Worm (Caenorhabditis elegans) whole organism, midembryonic: ENCODE results near the gene Y75B8A.24.

ENCODE experiments used
- T22C8.4 ChIP-seq: fragments of 200-800 bp; sonication (Bioruptor generic); IDR thresholded peaks from 2 replicates; pipeline ENCODE4 v1.3.6; 2022; ENCODE audit warnings: missing genetic modification characterization, missing compliant biosample characterization
- cog-1 ChIP-seq: sonication (generic microtip); optimal IDR thresholded peaks from 2 replicates; lab custom pipeline; 2016; ENCODE audit warnings: missing genetic modification characterization, missing compliant biosample characterization
- flt-1 ChIP-seq: fragments of 200-800 bp; sonication (Bioruptor generic); IDR thresholded peaks from 2 replicates; pipeline ENCODE4 v1.3.6; 2022; ENCODE audit warnings: missing genetic modification characterization, missing compliant biosample characterization
- klf-2 ChIP-seq: fragments of 200-800 bp; sonication (Bioruptor generic); conservative IDR thresholded peaks from 2 replicates; pipeline ENCODE4 v1.3.6; 2022; ENCODE audit warnings: missing genetic modification reagents, missing genetic modification characterization, missing compliant biosample characterization
- med-1 ChIP-seq: sonication (generic microtip); optimal IDR thresholded peaks from 2 replicates; lab custom pipeline; 2017; ENCODE audit warnings: missing genetic modification characterization, mild to moderate bottlenecking, missing compliant biosample characterization, antibody characterized with exemption, missing genetic modification reagents; ENCODE audit not compliant: insufficient read depth
- ref-1 ChIP-seq: fragments of 200-800 bp; sonication (Bioruptor generic); conservative IDR thresholded peaks from 2 replicates; pipeline ENCODE4 v1.3.6; 2022; ENCODE audit warnings: missing genetic modification reagents, missing genetic modification characterization, missing compliant biosample characterization
- tab-1 ChIP-seq: fragments of 200-800 bp; sonication (Bioruptor generic); IDR thresholded peaks from 2 replicates; pipeline ENCODE4 v1.3.6; 2022; ENCODE audit warnings: missing genetic modification characterization, missing compliant biosample characterization
- ztf-23 ChIP-seq: fragments of 200-800 bp; sonication (Bioruptor generic); IDR thresholded peaks from 2 replicates; pipeline ENCODE4 v1.3.6; 2022; ENCODE audit warnings: missing genetic modification reagents, missing genetic modification characterization, missing compliant biosample characterization
- ztf-29 ChIP-seq: fragments of 200-800 bp; sonication (Bioruptor generic); IDR thresholded peaks from 2 replicates; pipeline ENCODE4 v1.3.6; 2022; ENCODE audit warnings: missing genetic modification reagents, missing genetic modification characterization, missing compliant biosample characterization

Y75B8A.24 gene

ce11 chrIII:12230195-12230594 lies 43.4 kb downstream of the Y75B8A.24 start:
- no peak for TF ChIP-seq flt-1 (GFP tag; lab: Robert Waterston, UW)
- TF ChIP-seq ref-1 (GFP tag; lab: Robert Waterston, UW): no peak
- TF ChIP-seq ztf-29 (GFP tag; lab: Robert Waterston, UW): no peak
- no peak for TF ChIP-seq med-1
- TF ChIP-seq tab-1: no peak
- no peak for TF ChIP-seq klf-2 (GFP tag; lab: Robert Waterston, UW)
- no peak for TF ChIP-seq ztf-23 (GFP tag; lab: Robert Waterston, UW)
- TF ChIP-seq cog-1 (tag; lab: Kevin White, UChicago): no peak
- no peak for TF ChIP-seq T22C8.4 (GFP tag; lab: Robert Waterston, UW)

DNA sequence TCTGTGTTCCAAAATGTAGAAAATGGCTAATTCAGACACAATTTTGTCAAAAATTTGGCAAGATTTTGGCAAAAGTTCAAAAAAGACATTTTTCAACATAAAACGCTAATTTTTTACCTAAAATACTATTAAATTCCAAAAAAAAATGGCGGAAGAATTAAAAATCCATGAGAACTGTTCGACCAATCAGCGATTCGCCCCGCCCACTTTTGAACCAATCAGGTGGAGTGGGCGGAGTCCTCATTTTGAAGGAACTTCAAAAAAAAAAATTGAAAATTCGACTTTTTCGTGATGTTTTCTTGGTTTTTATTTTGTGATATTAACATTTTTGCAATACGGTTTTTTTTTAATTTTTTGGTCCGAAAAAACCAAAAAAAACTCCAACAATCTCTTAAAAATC lies 45.6 kb downstream of the Y75B8A.24 start:
- TF ChIP-seq ztf-29 (GFP tag; lab: Robert Waterston, UW): no peak
- no peak for TF ChIP-seq klf-2 (GFP tag; lab: Robert Waterston, UW)

ce11 chrIII:12226089-12226682 lies 47.4 kb downstream of the Y75B8A.24 start, which contains the start of the genes Y75B8A.18 and Y75B8A.19:
Gene Y75B8A.18 (minus strand): TSS chrIII:12226230.
Gene Y75B8A.19 (plus strand): TSS chrIII:12226632.
- TF ChIP-seq ztf-23 (GFP tag; lab: Robert Waterston, UW) (no peak), tab-1 (no peak), ztf-29 (GFP tag; lab: Robert Waterston, UW) (no peak), ref-1 (GFP tag; lab: Robert Waterston, UW) (no peak), T22C8.4 (GFP tag; lab: Robert Waterston, UW) (no peak), cog-1 (tag; lab: Kevin White, UChicago) (no peak), med-1 (no peak), flt-1 (GFP tag; lab: Robert Waterston, UW) (no peak), klf-2 (GFP tag; lab: Robert Waterston, UW) (no peak)

DNA sequence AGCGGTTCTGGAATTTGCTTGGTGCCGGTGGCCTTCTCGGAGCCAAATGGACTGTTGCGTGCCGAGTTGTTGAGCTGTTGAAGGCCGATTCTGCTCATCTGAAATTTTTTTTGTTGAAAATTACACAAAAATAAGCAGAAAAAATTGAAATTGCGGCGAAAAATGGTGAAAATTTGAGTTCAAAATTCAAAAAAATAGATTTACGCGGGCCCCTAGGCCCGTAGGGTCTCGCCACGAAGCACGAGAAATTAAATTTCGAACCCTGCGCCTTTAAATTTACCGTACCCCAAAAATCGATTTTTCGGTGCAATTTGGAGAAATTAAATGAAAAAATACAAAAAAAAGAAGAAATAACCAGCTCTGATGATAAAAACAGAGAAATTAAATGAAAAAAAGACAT lies 48.3 kb downstream of the Y75B8A.24 start, which contains the start of gene gmn-1:
Gene gmn-1 (minus strand): TSS at position 98 of the 400 bp plus-strand sequence.
- TF ChIP-seq med-1 (no peak), flt-1 (GFP tag; lab: Robert Waterston, UW) (no peak), ztf-29 (GFP tag; lab: Robert Waterston, UW) (no peak), tab-1 (no peak), ref-1 (GFP tag; lab: Robert Waterston, UW) (no peak), klf-2 (GFP tag; lab: Robert Waterston, UW) (no peak), ztf-23 (GFP tag; lab: Robert Waterston, UW) (no peak), cog-1 (tag; lab: Kevin White, UChicago) (no peak), T22C8.4 (GFP tag; lab: Robert Waterston, UW) (no peak)

DNA sequence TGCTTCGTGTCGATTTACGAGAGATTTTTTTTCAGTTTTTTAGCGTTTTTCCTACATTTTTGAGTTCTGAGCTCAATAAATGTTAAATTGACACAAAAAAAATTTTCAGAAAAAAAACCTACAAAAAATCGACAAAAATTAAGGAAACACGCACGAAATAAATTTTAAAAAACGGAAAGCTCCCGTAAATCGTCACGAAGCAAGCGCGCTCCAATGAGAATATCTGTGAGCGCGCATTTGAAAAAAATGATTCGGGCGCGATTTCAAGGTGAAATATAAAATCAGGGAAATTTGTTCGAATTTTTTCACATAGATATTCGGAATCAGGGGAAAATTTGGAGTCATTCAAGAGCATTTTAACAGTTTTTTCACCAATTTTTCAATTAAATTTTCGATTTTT lies 50.3 kb downstream of the Y75B8A.24 start:
- TF ChIP-seq tab-1: no peak
- no peak for TF ChIP-seq med-1
- no peak for TF ChIP-seq klf-2 (GFP tag; lab: Robert Waterston, UW)
- TF ChIP-seq T22C8.4 (GFP tag; lab: Robert Waterston, UW): no peak

DNA sequence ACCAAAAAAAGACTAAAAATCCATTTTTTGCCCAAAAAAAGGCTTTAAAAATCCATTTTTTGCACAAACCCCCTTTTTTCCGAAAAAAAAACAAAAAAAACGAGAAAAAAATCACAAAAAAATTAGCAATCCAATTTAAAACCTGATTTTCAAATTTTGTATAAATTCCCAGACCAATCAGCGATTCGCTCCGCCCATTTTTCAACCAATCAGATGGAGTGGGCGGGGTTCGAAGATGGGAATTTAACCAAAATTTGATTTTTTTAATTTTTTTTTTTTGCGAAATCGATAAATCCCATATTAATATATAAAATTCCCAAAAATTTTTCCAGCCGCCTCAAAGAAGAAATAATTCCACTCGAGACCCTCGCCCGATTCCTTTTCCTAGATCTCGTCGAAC lies 52.1 kb downstream of the Y75B8A.24 start:
- TF ChIP-seq T22C8.4 (GFP tag; lab: Robert Waterston, UW) (no peak), klf-2 (GFP tag; lab: Robert Waterston, UW) (no peak), ref-1 (GFP tag; lab: Robert Waterston, UW) (no peak), med-1 (no peak), cog-1 (tag; lab: Kevin White, UChicago) (no peak), ztf-29 (GFP tag; lab: Robert Waterston, UW) (no peak), ztf-23 (GFP tag; lab: Robert Waterston, UW) (no peak), tab-1 (no peak), flt-1 (GFP tag; lab: Robert Waterston, UW) (no peak)

DNA sequence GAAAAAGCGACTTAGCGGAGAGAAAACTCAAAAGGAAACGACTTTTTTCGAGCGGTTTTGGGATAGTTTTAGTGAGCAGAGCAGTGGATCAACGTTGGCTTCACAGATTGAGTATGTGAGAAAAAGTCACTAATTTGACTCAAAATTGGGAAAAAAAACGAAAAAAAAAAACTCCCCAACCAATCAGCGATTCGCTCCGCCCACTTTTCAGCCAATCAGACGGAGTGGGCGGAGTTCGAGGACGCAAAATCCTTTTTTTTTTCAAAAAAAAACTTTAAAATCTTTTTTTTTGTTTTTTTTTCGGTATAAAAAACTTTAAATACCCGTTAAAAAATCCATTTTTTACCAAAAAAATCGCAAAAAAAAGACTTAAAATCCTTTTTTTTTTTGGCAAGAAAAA lies 52.7 kb downstream of the Y75B8A.24 start:
- no peak for TF ChIP-seq med-1
- no peak for TF ChIP-seq ref-1 (GFP tag; lab: Robert Waterston, UW)
- TF ChIP-seq ztf-23 (GFP tag; lab: Robert Waterston, UW): no peak
- TF ChIP-seq flt-1 (GFP tag; lab: Robert Waterston, UW): no peak
- TF ChIP-seq cog-1 (tag; lab: Kevin White, UChicago): no peak
- no peak for TF ChIP-seq T22C8.4 (GFP tag; lab: Robert Waterston, UW)

ce11 chrIII:12218633-12219097 lies 54.9 kb downstream of the Y75B8A.24 start, which contains the start of the genes gex-4 and gphr-1:
Gene gex-4 (minus strand): TSS chrIII:12218634.
Gene gphr-1 (plus strand): TSS chrIII:12219047.
- 0 out of 2 replicates have a peak, but pooled peaks have one; percentile 41 for TF ChIP-seq ztf-23 (GFP tag; lab: Robert Waterston, UW)
- peak; percentile 67 for TF ChIP-seq T22C8.4 (GFP tag; lab: Robert Waterston, UW)
- TF ChIP-seq ztf-29 (GFP tag; lab: Robert Waterston, UW): no peak
- peak; percentile 26 for TF ChIP-seq cog-1 (tag; lab: Kevin White, UChicago)

ce11 chrIII:12218078-12218477 lies 55.5 kb downstream of the Y75B8A.24 start:
- TF ChIP-seq ztf-29 (GFP tag; lab: Robert Waterston, UW) (peak; percentile 66; the same call in 1 of the 2 replicates), ztf-23 (GFP tag; lab: Robert Waterston, UW) (no peak)

- no peak for TF ChIP-seq klf-2 (GFP tag; lab: Robert Waterston, UW)
- no peak for TF ChIP-seq ztf-23 (GFP tag; lab: Robert Waterston, UW)
- no peak for TF ChIP-seq ztf-29 (GFP tag; lab: Robert Waterston, UW)
- TF ChIP-seq cog-1 (tag; lab: Kevin White, UChicago): no peak
- TF ChIP-seq med-1: no peak
- no peak for TF ChIP-seq flt-1 (GFP tag; lab: Robert Waterston, UW)
These were observed 58.0 kb downstream of the Y75B8A.24 start, which contains the start of gene Y75B8A.13 for ce11 chrIII:12215596-12215995. Gene Y75B8A.13 (minus strand): TSS chrIII:12215696.
